Worm (Caenorhabditis elegans) whole organism, L4 larva: ENCODE data around the gene B0454.6.
A peak's percentile ranks its signal among the peaks of the same experiment; 100 is the strongest.

Experiments
- D1046.2 ChIP-seq: fragments of 200-800 bp; sonication (Bioruptor generic); IDR thresholded peaks from 2 replicates; pipeline ENCODE4 v1.3.6; 2022; ENCODE audit warnings: missing genetic modification characterization, missing compliant biosample characterization
- F10B5.3 ChIP-seq: sonication (generic microtip); optimal IDR thresholded peaks from 2 replicates; lab custom pipeline; 2016; ENCODE audit warnings: mild to moderate bottlenecking, missing genetic modification characterization, missing compliant biosample characterization
- F37D6.2 ChIP-seq: sonication (generic microtip); optimal IDR thresholded peaks from 2 replicates; lab custom pipeline; 2016; ENCODE audit warnings: mild to moderate bottlenecking, missing genetic modification characterization, missing compliant biosample characterization
- R02D3.7 ChIP-seq: fragments of 150-350 bp; sonication (generic microtip); optimal IDR thresholded peaks from 3 replicates; lab custom pipeline; 2014; ENCODE audit warnings: missing biosample characterization, missing genetic modification characterization
- T20F7.1 ChIP-seq: fragments of 200-800 bp; sonication (Bioruptor generic); optimal IDR thresholded peaks from 2 replicates; lab custom pipeline; 2018; ENCODE audit warnings: mild to moderate bottlenecking, missing genetic modification characterization, missing compliant biosample characterization
- Y48G9A.11 ChIP-seq: fragments of 200-800 bp; sonication (Bioruptor generic); IDR thresholded peaks from 2 replicates; pipeline ENCODE4 v1.3.6; 2022; ENCODE audit warnings: missing genetic modification reagents, missing genetic modification characterization, missing compliant biosample characterization
- aha-1 ChIP-seq: fragments of 150-350 bp; peaks from one replicate; lab custom pipeline; 2014; ENCODE audit warnings: missing biosample characterization, missing genetic modification characterization
- ama-1 ChIP-seq: fragments of 150-350 bp; optimal IDR thresholded peaks from 2 replicates; lab custom pipeline; 2014; ENCODE audit warnings: inconsistent platforms, mixed read lengths
- ceh-32 ChIP-seq: sonication (generic microtip); optimal IDR thresholded peaks from 2 replicates; lab custom pipeline; 2016; ENCODE audit warnings: mild to moderate bottlenecking, missing genetic modification characterization, missing compliant biosample characterization; ENCODE audit not compliant: poor library complexity
- ceh-82 ChIP-seq: sonication (generic microtip); optimal IDR thresholded peaks from 2 replicates; lab custom pipeline; 2017; ENCODE audit warnings: missing biosample characterization, missing genetic modification characterization
- duxl-1 ChIP-seq: sonication (generic microtip); optimal IDR thresholded peaks from 2 replicates; lab custom pipeline; 2016; ENCODE audit warnings: mild to moderate bottlenecking, missing genetic modification characterization, moderate library complexity, missing compliant biosample characterization; ENCODE audit not compliant: poor library complexity
- egl-43 ChIP-seq: fragments of 200-800 bp; sonication (Bioruptor generic); IDR thresholded peaks from 2 replicates; pipeline ENCODE4 v1.3.6; 2022; ENCODE audit warnings: missing genetic modification reagents, missing genetic modification characterization, missing compliant biosample characterization
- fos-1 ChIP-seq: fragments of 150-350 bp; optimal IDR thresholded peaks from 2 replicates; lab custom pipeline; 2014; ENCODE audit warnings: missing biosample characterization, missing genetic modification characterization
- hif-1 ChIP-seq, 2 experiments: sonication (generic microtip); optimal IDR thresholded peaks; 2 replicates each; lab custom pipeline; 2016 to 2017; ENCODE audit warnings: missing compliant biosample characterization in 2 of 2, missing genetic modification characterization in 2 of 2, missing genetic modification reagents in 2 of 2, missing genotype in 2 of 2, mild to moderate bottlenecking in 1 of 2
- jun-1 ChIP-seq: fragments of 150-350 bp; optimal IDR thresholded peaks from 2 replicates; lab custom pipeline; 2014; ENCODE audit warnings: missing biosample characterization, missing genetic modification reagents, missing genetic modification characterization
- lin-1 ChIP-seq: fragments of 200-800 bp; sonication (Bioruptor generic); IDR thresholded peaks from 2 replicates; pipeline ENCODE4 v1.3.6; 2022; ENCODE audit warnings: missing genetic modification reagents, missing genetic modification characterization, missing compliant biosample characterization
- lin-39 ChIP-seq: fragments of 150-350 bp; optimal IDR thresholded peaks from 2 replicates; lab custom pipeline; 2014; ENCODE audit warnings: missing biosample characterization, missing genetic modification reagents, missing genetic modification characterization
- lsy-2 ChIP-seq, 2 experiments: fragments of 150-350 bp in 1 of 2; sonication (generic microtip) in 1 of 2; optimal IDR thresholded peaks; 2 replicates each; lab custom pipeline; 2014 to 2017; ENCODE audit warnings: missing biosample characterization in 2 of 2, missing genetic modification characterization in 2 of 2
- mxl-2 ChIP-seq: fragments of 200-800 bp; sonication (Bioruptor generic); conservative IDR thresholded peaks from 2 replicates; pipeline ENCODE4 v1.3.6; 2022; ENCODE audit warnings: missing genetic modification reagents, missing genetic modification characterization, missing compliant biosample characterization
- nhr-10 ChIP-seq: fragments of 150-350 bp; optimal IDR thresholded peaks from 2 replicates; lab custom pipeline; 2014; ENCODE audit warnings: missing biosample characterization, missing genetic modification characterization
- nhr-111 ChIP-seq: fragments of 200-800 bp; sonication (Bioruptor generic); optimal IDR thresholded peaks from 2 replicates; lab custom pipeline; 2018; ENCODE audit warnings: mild to moderate bottlenecking, missing genetic modification characterization, missing compliant biosample characterization
- nhr-28 ChIP-seq: fragments of 150-350 bp; optimal IDR thresholded peaks from 2 replicates; lab custom pipeline; 2014; ENCODE audit warnings: missing biosample characterization, missing genetic modification characterization
- nhr-6 ChIP-seq: fragments of 150-350 bp; optimal IDR thresholded peaks from 2 replicates; lab custom pipeline; 2014; ENCODE audit warnings: missing biosample characterization, missing genetic modification characterization
- nhr-76 ChIP-seq: fragments of 150-350 bp; optimal IDR thresholded peaks from 2 replicates; lab custom pipeline; 2014; ENCODE audit warnings: missing biosample characterization, missing genetic modification characterization
- rbr-2 ChIP-seq: sonication (generic microtip); optimal IDR thresholded peaks from 2 replicates; lab custom pipeline; 2016; ENCODE audit warnings: missing genotype, missing genetic modification characterization, missing compliant biosample characterization
- saeg-2 ChIP-seq: fragments of 200-800 bp; sonication (Bioruptor generic); IDR thresholded peaks from 2 replicates; pipeline ENCODE4 v1.3.6; 2022; ENCODE audit warnings: missing genetic modification reagents, missing genetic modification characterization, missing compliant biosample characterization
- set-16 ChIP-seq: fragments of 200-800 bp; sonication (Bioruptor generic); IDR thresholded peaks from 2 replicates; pipeline ENCODE4 v1.3.6; 2022; ENCODE audit warnings: missing genetic modification reagents, missing genetic modification characterization, missing compliant biosample characterization
- skn-1 ChIP-seq: fragments of 150-350 bp; optimal IDR thresholded peaks from 2 replicates; lab custom pipeline; 2014; ENCODE audit warnings: missing biosample characterization, missing genetic modification characterization
- snpc-1.2 ChIP-seq: fragments of 200-800 bp; sonication (Bioruptor generic); IDR thresholded peaks from 2 replicates; pipeline ENCODE4 v1.3.6; 2022; ENCODE audit warnings: missing genetic modification reagents, missing genetic modification characterization, missing compliant biosample characterization
- spr-1 ChIP-seq: sonication (generic microtip); optimal IDR thresholded peaks from 2 replicates; lab custom pipeline; 2016; ENCODE audit warnings: mild to moderate bottlenecking, missing genetic modification characterization, missing compliant biosample characterization
- unc-62 ChIP-seq, 3 experiments: fragments of 150-350 bp in 1 of 3; sonication (generic microtip); optimal IDR thresholded peaks in 2 of 3; peaks in 1 of 3; 1 replicate in 1 of 3; 2 replicates in 2 of 3; lab custom pipeline; 2014 to 2017; ENCODE audit warnings: missing biosample characterization in 3 of 3, missing genetic modification characterization in 3 of 3, missing genetic modification reagents in 3 of 3, missing genotype in 1 of 3
- zfp-2 ChIP-seq: sonication (generic microtip); optimal IDR thresholded peaks from 2 replicates; lab custom pipeline; 2016; ENCODE audit warnings: mild to moderate bottlenecking, missing genetic modification characterization, missing compliant biosample characterization
- zip-2 ChIP-seq: fragments of 150-350 bp; optimal IDR thresholded peaks from 2 replicates; lab custom pipeline; 2014; ENCODE audit warnings: missing biosample characterization, missing genetic modification characterization

The B0454.6 gene

DNA sequence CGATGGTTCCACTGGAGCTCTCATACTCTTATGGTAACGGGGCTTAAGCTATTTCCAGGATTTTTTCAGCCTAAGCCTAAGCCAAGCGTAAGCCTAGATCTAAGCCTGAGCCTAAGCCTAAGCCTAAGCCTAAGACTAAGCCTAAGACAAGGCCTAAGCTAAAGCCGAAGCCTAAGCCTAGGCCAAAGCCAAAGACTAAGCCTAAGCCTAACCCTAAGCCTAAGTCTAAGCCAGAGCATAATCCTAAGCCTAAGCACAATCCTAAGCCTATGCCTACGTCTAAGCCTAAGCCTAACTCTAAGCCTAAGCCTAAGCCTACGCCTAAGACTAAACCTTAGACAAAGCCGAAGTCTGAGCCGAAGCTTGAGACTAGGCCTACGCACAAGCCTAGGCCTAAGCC is 16.4 kb downstream of the B0454.6 start:
- no peak for TF ChIP-seq skn-1 (tag; lab: Kevin White, UChicago)
- TF ChIP-seq lsy-2 (tag; optimal IDR thresholded peaks at IDR 0.05; lab: Kevin White, UChicago) = no peak
- no peak for TF ChIP-seq ceh-82
- TF ChIP-seq fos-1 (tag; lab: Kevin White, UChicago) = no peak
- no peak for TF ChIP-seq lin-39 (tag; lab: Kevin White, UChicago)
- no peak for TF ChIP-seq F37D6.2 (tag; lab: Kevin White, UChicago)
- TF ChIP-seq ama-1 (lab: Kevin White, UChicago) = no peak
- no peak for TF ChIP-seq F10B5.3 (tag; lab: Kevin White, UChicago)
- TF ChIP-seq nhr-6 (tag; lab: Kevin White, UChicago) = no peak
- no peak for TF ChIP-seq rbr-2 (tag; lab: Kevin White, UChicago)
- TF ChIP-seq nhr-76 (tag; lab: Kevin White, UChicago) = no peak
- no peak for TF ChIP-seq egl-43
- TF ChIP-seq set-16 = no peak

DNA sequence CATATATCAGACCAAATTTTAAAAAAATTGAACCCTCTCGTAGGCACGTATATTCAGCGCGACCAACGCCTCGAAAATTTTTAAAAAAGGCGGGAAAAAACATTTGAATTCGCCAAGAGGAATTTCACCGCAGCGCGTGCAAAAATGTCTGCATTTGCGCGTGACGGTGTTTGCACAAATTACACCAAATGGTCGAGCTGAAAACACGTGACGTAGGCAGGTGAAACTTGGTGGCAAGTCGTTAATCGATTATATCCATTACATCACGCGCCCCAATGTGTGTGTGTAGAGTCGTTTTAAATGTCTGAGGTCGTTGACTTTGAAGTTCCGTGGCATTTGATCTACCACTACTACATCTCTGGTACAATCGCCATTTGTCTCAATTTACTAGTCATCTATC is 18.1 kb downstream of the B0454.6 start, which contains the start of gene sri-31:
sri-31 (plus strand) TSS at position 301 of the 400 bp plus-strand sequence.
- TF ChIP-seq nhr-28 (tag; lab: Kevin White, UChicago) (no peak), duxl-1 (tag; lab: Kevin White, UChicago) (no peak), Y48G9A.11 (GFP tag; lab: Robert Waterston, UW) (0 out of 2 replicates have a peak, but pooled peaks have one; percentile 7), hif-1 (tag; optimal IDR thresholded peaks at IDR 0.05; lab: Kevin White, UChicago) (no peak)

DNA sequence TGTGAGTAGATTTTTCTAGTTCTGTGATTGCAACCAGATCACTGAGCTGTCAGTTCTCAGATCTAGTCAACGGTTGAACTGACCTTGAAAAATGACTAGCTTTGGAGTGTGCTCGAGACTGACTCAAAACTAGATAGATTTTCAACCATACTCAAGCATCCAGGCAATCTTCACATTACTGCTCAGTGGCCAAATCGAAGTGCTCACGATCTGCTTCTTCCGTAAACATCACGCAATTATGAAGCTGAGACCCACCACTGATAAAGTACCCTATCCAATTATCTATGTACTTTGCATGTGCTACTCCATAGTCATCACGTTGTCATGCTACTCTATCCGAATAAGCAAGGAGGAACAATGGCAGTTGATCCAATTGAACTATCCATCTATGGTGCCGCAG is 18.8 kb downstream of the B0454.6 start:
- peak in 1 of 2 experiments; percentile 94 for TF ChIP-seq unc-62 (GFP tag; optimal IDR thresholded peaks at IDR 0.05 in 1 of 2; lab: Kevin White, UChicago)
- TF ChIP-seq unc-62 (tag; optimal IDR thresholded peaks at IDR 0.05; lab: Kevin White, UChicago) = no peak
- no peak for TF ChIP-seq F37D6.2 (tag; lab: Kevin White, UChicago)
- TF ChIP-seq, all 104 proteins: peak for 1

DNA sequence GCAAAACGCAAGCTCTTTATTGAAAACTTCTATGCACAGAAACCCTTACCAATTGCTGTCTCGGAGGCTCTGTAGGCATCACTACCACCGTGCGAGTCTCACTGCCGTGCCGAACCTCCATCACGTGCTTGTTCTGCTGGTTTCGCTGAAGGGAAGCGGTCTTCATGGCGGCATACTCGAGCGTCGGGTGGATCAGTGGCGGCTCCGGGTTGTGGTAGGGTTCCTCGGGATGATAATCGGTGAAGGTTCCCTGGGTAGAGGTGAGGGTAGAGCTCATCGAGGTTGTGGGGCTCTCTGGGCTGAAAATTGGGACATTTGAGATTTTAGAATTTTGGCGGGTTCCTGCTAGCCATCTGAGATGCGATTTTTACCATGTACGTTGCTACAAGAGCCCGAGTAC is 20.3 kb downstream of the B0454.6 start:
- TF ChIP-seq set-16 (peak; percentile 76), spr-1 (tag; lab: Kevin White, UChicago) (no peak)
- TF ChIP-seq, all 104 proteins: peak for 1

DNA sequence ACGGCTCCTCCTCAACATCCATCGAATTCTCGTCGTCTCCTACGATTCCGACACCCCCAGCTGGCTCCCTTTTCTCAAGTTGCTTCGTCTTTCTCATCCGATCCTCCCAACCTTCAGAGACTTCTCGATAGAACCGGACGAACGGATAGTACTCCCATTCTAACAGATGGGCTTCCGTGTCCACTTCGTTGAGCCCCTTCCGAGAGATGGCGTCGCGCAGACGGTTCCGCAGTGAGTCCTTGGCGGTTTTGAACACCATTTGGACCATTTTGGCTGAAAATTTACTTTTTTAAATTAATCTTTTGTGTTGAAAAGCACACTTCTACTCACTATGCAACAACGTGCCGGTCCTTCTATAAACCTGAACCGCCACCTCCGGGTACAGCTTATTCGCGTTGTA is 21.1 kb downstream of the B0454.6 start:
- TF ChIP-seq saeg-2 (GFP tag; lab: Robert Waterston, UW) (no peak), D1046.2 (GFP tag; lab: Robert Waterston, UW) (no peak), aha-1 (tag; lab: Kevin White, UChicago) (peak; percentile 95)

DNA sequence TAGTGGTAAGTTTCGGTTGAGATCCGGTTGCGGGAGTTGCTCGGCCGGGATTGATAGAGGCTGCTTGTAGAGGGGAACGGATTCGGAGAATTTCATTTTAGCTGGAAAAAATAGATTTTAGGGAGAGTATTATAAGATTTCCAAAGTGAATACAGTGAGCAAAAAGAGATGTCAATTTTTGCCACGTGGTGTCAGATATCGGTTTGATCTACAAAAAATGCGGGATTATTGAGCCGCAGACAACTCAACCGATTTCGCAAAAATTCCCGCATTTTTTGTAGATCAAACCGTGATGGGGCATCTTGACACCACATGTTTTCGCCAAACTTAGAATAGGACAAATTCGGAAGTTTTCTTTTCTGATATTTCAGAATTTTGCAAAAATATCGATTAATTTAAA is 21.6 kb downstream of the B0454.6 start, which contains the start of gene lido-13:
lido-13 (minus strand) TSS at position 101 of the 400 bp plus-strand sequence.
- TF ChIP-seq lin-1 (GFP tag; lab: Robert Waterston, UW) = no peak
- no peak for TF ChIP-seq egl-43
- no peak for TF ChIP-seq zfp-2 (tag; lab: Kevin White, UChicago)
- no peak for TF ChIP-seq ama-1 (lab: Kevin White, UChicago)
- no peak for TF ChIP-seq jun-1
- TF ChIP-seq mxl-2 (GFP tag; lab: Robert Waterston, UW) = no peak
- no peak for TF ChIP-seq duxl-1 (tag; lab: Kevin White, UChicago)
- TF ChIP-seq T20F7.1 (GFP tag; lab: Kevin White, UChicago) = no peak
- no peak for TF ChIP-seq Y48G9A.11 (GFP tag; lab: Robert Waterston, UW)
- no peak for TF ChIP-seq nhr-76 (tag; lab: Kevin White, UChicago)
- no peak for TF ChIP-seq R02D3.7 (tag; lab: Kevin White, UChicago)
- TF ChIP-seq zip-2 (tag; lab: Kevin White, UChicago) = no peak
- no peak for TF ChIP-seq fos-1 (tag; lab: Kevin White, UChicago)
- TF ChIP-seq snpc-1.2 (GFP tag; lab: Robert Waterston, UW) = no peak
- no peak for TF ChIP-seq nhr-10 (tag; lab: Kevin White, UChicago)
- no peak for TF ChIP-seq ceh-32 (tag; lab: Kevin White, UChicago)
- TF ChIP-seq nhr-111 (GFP tag; lab: Kevin White, UChicago) = no peak
